Worm (Caenorhabditis elegans): ENCODE results near the gene unc-50.

ce11 chrIII:10341758-10342157 is 23.8 kb upstream of the unc-50 start, which contains the start of gene tbx-9:
- TF ChIP-seq ref-1 (GFP tag; conservative IDR thresholded peaks at IDR 0.05): no peak
- TF ChIP-seq ztf-23 (GFP tag; IDR thresholded peaks at IDR 0.05): no peak
- TF ChIP-seq med-1 (GFP tag; optimal IDR thresholded peaks at IDR 0.05; ENCODE audit: insufficient read depth): no peak
- TF ChIP-seq cog-1 (tag; optimal IDR thresholded peaks at IDR 0.05): no peak
- TF ChIP-seq klf-2 (GFP tag; conservative IDR thresholded peaks at IDR 0.05): no peak
- TF ChIP-seq flt-1 (GFP tag; IDR thresholded peaks at IDR 0.05): no peak
- no peak for TF ChIP-seq T22C8.4 (GFP tag; IDR thresholded peaks at IDR 0.05)
- TF ChIP-seq tab-1 (GFP tag; IDR thresholded peaks at IDR 0.05): no peak
